Fruit fly (Drosophila melanogaster) whole organism, embryonic: ENCODE measurements around the gene CG9928.

ENCODE experiments used
- CG12769 ChIP-seq: fragments of 200-800 bp; sonication (Bioruptor generic); optimal IDR thresholded peaks from 2 replicates; lab custom pipeline; 2019; ENCODE audit warnings: missing biosample characterization, mild to moderate bottlenecking, missing genetic modification characterization, moderate library complexity
- CG13894 ChIP-seq: fragments of 200-800 bp; sonication (Bioruptor generic); optimal IDR thresholded peaks from 3 replicates; lab custom pipeline; 2018; ENCODE audit warnings: missing biosample characterization, mild to moderate bottlenecking, missing genetic modification characterization, moderate library complexity
- CG17912 ChIP-seq: fragments of 200-800 bp; sonication (Bioruptor generic); optimal IDR thresholded peaks from 2 replicates; lab custom pipeline; 2018; ENCODE audit warnings: missing biosample characterization, mild to moderate bottlenecking, missing genetic modification characterization
- CG2199 ChIP-seq: fragments of 200-800 bp; sonication (Bioruptor generic); IDR thresholded peaks from 3 replicates; pipeline ENCODE4 v1.3.6; 2022; ENCODE audit warnings: missing biosample characterization, missing genetic modification characterization
- CG32532 ChIP-seq: fragments of 200-800 bp; sonication (Bioruptor generic); IDR thresholded peaks from 2 replicates; pipeline ENCODE4 v1.3.6; 2022; ENCODE audit warnings: missing biosample characterization, missing genetic modification characterization
- CG3726 ChIP-seq: fragments of 200-800 bp; sonication (Bioruptor generic); IDR thresholded peaks from 3 replicates; pipeline ENCODE4, ENCODE4 v1.3.6; 2022; ENCODE audit warnings: missing biosample characterization, missing genetic modification characterization
- CG6765 ChIP-seq: fragments of 200-800 bp; sonication (Bioruptor generic); optimal IDR thresholded peaks from 3 replicates; lab custom pipeline; 2017; ENCODE audit warnings: missing biosample characterization, mild to moderate bottlenecking, missing genetic modification characterization
- CG7745 ChIP-seq: fragments of 200-800 bp; sonication (Bioruptor generic); optimal IDR thresholded peaks from 2 replicates; lab custom pipeline; 2018; ENCODE audit warnings: missing biosample characterization, mild to moderate bottlenecking, missing genetic modification characterization, moderate library complexity
- CG8281 ChIP-seq: fragments of 200-800 bp; sonication (Bioruptor generic); optimal IDR thresholded peaks from 2 replicates; lab custom pipeline; 2018; ENCODE audit warnings: missing biosample characterization, mild to moderate bottlenecking, missing genetic modification characterization, moderate library complexity
- CG8290 ChIP-seq, 3 experiments: fragments of 200-800 bp; sonication (Bioruptor generic); optimal IDR thresholded peaks; 2 replicates each; lab custom pipeline; 2016 to 2019; ENCODE audit warnings: missing biosample characterization in 3 of 3, missing genetic modification characterization in 3 of 3, mild to moderate bottlenecking in 2 of 3, moderate library complexity in 1 of 3
- CG9727 ChIP-seq: fragments of 200-800 bp; sonication (Bioruptor generic); optimal IDR thresholded peaks from 3 replicates; lab custom pipeline; 2017; ENCODE audit warnings: missing biosample characterization, mild to moderate bottlenecking, missing genetic modification characterization
- Dip2 ChIP-seq: fragments of 200-800 bp; sonication (Bioruptor generic); IDR thresholded peaks from 2 replicates; pipeline ENCODE4 v1.3.6; 2022; ENCODE audit warnings: missing biosample characterization, missing genetic modification characterization
- Dp ChIP-seq: fragments of 200-800 bp; sonication (Bioruptor generic); optimal IDR thresholded peaks from 2 replicates; lab custom pipeline; 2018; ENCODE audit warnings: missing biosample characterization, mild to moderate bottlenecking, missing genetic modification characterization, moderate library complexity
- Eip74EF ChIP-seq, 2 experiments: fragments of 200-800 bp in 1 of 2; fragments of >200 bp in 1 of 2; sonication (Bioruptor generic) in 1 of 2; optimal IDR thresholded peaks; 2 replicates each; lab custom pipeline; 2017 to 2019; ENCODE audit warnings: missing biosample characterization in 2 of 2, missing genetic modification characterization in 2 of 2, mild to moderate bottlenecking in 1 of 2, moderate library complexity in 1 of 2
- H15 ChIP-seq: fragments of 200-800 bp; sonication (Bioruptor generic); IDR thresholded peaks from 3 replicates; pipeline ENCODE4 v1.3.6; 2022; ENCODE audit warnings: missing biosample characterization, missing genetic modification characterization
- H2.0 ChIP-seq: fragments of 200-800 bp; sonication (Bioruptor generic); IDR thresholded peaks from 2 replicates; pipeline ENCODE4 v1.3.6; 2022; ENCODE audit warnings: missing biosample characterization, missing genetic modification characterization
- Lpt ChIP-seq: fragments of >200 bp; optimal IDR thresholded peaks from 2 replicates; lab custom pipeline; 2018; ENCODE audit warnings: missing biosample characterization, missing genetic modification characterization
- Max ChIP-seq: fragments of 200-800 bp; sonication (Bioruptor generic); optimal IDR thresholded peaks from 2 replicates; lab custom pipeline; 2016; ENCODE audit warnings: missing biosample characterization, mild to moderate bottlenecking, missing genetic modification characterization
- Med ChIP-seq: fragments of 200-800 bp; sonication (Bioruptor generic); peaks from one replicate; lab custom pipeline; 2016; ENCODE audit warnings: missing biosample characterization, missing genetic modification characterization, mild to moderate bottlenecking, inconsistent platforms, moderate library complexity
- Meics ChIP-seq: fragments of 200-800 bp; sonication (Bioruptor generic); optimal IDR thresholded peaks from 2 replicates; lab custom pipeline; 2017; ENCODE audit warnings: missing biosample characterization, mild to moderate bottlenecking, missing genetic modification characterization
- Mrtf ChIP-seq: fragments of 200-800 bp; sonication (Bioruptor generic); IDR thresholded peaks from 3 replicates; pipeline ENCODE4 v1.3.6; 2022; ENCODE audit warnings: missing biosample characterization, missing genetic modification characterization
- Opbp ChIP-seq: fragments of 200-800 bp; sonication (Bioruptor generic); IDR thresholded peaks from 3 replicates; pipeline ENCODE4 v1.3.6; 2022; ENCODE audit warnings: missing biosample characterization, missing genetic modification characterization; ENCODE audit not compliant: partially characterized antibody
- PHDP ChIP-seq: fragments of 200-800 bp; sonication (Bioruptor generic); optimal IDR thresholded peaks from 3 replicates; lab custom pipeline; 2018; ENCODE audit warnings: missing biosample characterization, mild to moderate bottlenecking, missing genetic modification characterization, moderate library complexity
- TFAM ChIP-seq: fragments of 200-800 bp; sonication (Bioruptor generic); optimal IDR thresholded peaks from 2 replicates; lab custom pipeline; 2017; ENCODE audit warnings: missing biosample characterization, missing genetic modification characterization, inconsistent platforms
- Trl ChIP-seq, 3 experiments: fragments of >200 bp in 2 of 3; fragments of 200-800 bp in 1 of 3; sonication (Bioruptor generic) in 1 of 3; optimal IDR thresholded peaks; 2 replicates in 1 of 3; 3 replicates in 2 of 3; lab custom pipeline; 2016 to 2017; ENCODE audit warnings: missing biosample characterization in 1 of 3, missing genetic modification characterization in 1 of 3
- bsh ChIP-seq, 2 experiments: fragments of 200-800 bp; sonication (Bioruptor generic); optimal IDR thresholded peaks; 2 replicates each; lab custom pipeline; 2017 to 2018; ENCODE audit warnings: mild to moderate bottlenecking in 2 of 2, missing biosample characterization in 2 of 2, missing genetic modification characterization in 2 of 2, moderate library complexity in 1 of 2
- chinmo ChIP-seq: fragments of 200-800 bp; sonication (Bioruptor generic); IDR thresholded peaks from 4 replicates; pipeline ENCODE4 v1.3.6; 2022; ENCODE audit warnings: missing biosample characterization, missing genetic modification characterization; ENCODE audit not compliant: partially characterized antibody
- ci ChIP-seq: fragments of 200-800 bp; sonication (Bioruptor generic); IDR thresholded peaks from 3 replicates; pipeline ENCODE4 v1.3.6; 2022; ENCODE audit warnings: missing biosample characterization, missing genetic modification characterization
- crc ChIP-seq: fragments of 200-800 bp; sonication (Bioruptor generic); optimal IDR thresholded peaks from 2 replicates; lab custom pipeline; 2016; ENCODE audit warnings: missing biosample characterization, missing genetic modification characterization
- eve ChIP-seq, 2 experiments: fragments of >200 bp; optimal IDR thresholded peaks; 2 replicates each; lab custom pipeline; 2017; ENCODE audit warnings: missing biosample characterization in 2 of 2, missing genetic modification characterization in 2 of 2
- fd102C ChIP-seq: fragments of 200-800 bp; sonication (Bioruptor generic); optimal IDR thresholded peaks from 2 replicates; lab custom pipeline; 2018; ENCODE audit warnings: missing biosample characterization, mild to moderate bottlenecking, missing genetic modification characterization, moderate library complexity
- fu2 ChIP-seq: fragments of 200-800 bp; sonication (Bioruptor generic); optimal IDR thresholded peaks from 2 replicates; lab custom pipeline; 2016; ENCODE audit warnings: missing biosample characterization, missing genetic modification characterization
- gro ChIP-seq: fragments of 200-800 bp; sonication (Bioruptor generic); optimal IDR thresholded peaks from 2 replicates; lab custom pipeline; 2016; ENCODE audit warnings: missing biosample characterization, missing genetic modification characterization
- hkb ChIP-seq, 2 experiments: fragments of 200-800 bp in 1 of 2; fragments of >200 bp in 1 of 2; sonication (Bioruptor generic) in 1 of 2; IDR thresholded peaks in 1 of 2; optimal IDR thresholded peaks in 1 of 2; 2 replicates each; pipeline versions ENCODE4 v1.3.6 to Lab custom; 2017 to 2022; ENCODE audit warnings: missing biosample characterization in 1 of 2, missing genetic modification characterization in 1 of 2
- kay ChIP-seq: fragments of 200-800 bp; sonication (Bioruptor generic); optimal IDR thresholded peaks from 2 replicates; lab custom pipeline; 2016; ENCODE audit warnings: missing biosample characterization, missing genetic modification characterization
- mam ChIP-seq: fragments of 200-800 bp; sonication (Bioruptor generic); optimal IDR thresholded peaks from 3 replicates; lab custom pipeline; 2016; ENCODE audit warnings: missing biosample characterization, missing genetic modification characterization
- org-1 ChIP-seq: fragments of 200-800 bp; sonication (Bioruptor generic); optimal IDR thresholded peaks from 2 replicates; lab custom pipeline; 2017; ENCODE audit warnings: missing biosample characterization, missing genetic modification characterization
- sd ChIP-seq: fragments of 200-800 bp; sonication (Bioruptor generic); optimal IDR thresholded peaks from 3 replicates; lab custom pipeline; 2018; ENCODE audit warnings: missing biosample characterization, mild to moderate bottlenecking, missing genetic modification characterization, moderate library complexity
- so ChIP-seq: fragments of 200-800 bp; sonication (Bioruptor generic); IDR thresholded peaks from 3 replicates; pipeline ENCODE4 v1.3.6; 2022; ENCODE audit warnings: missing biosample characterization, missing genetic modification characterization
- vvl ChIP-seq: fragments of 200-800 bp; sonication (Bioruptor generic); IDR thresholded peaks from 2 replicates; pipeline ENCODE4 v1.3.6; 2022; ENCODE audit warnings: missing biosample characterization, missing genetic modification characterization

Gene CG9928

dm6 chr2L:13098301-13098700 lies 44.4 kb downstream of the CG9928 start (continued):
- TF ChIP-seq bsh (GFP tag; optimal IDR thresholded peaks at IDR 0.05; lab: Kevin White, UChicago) (peak in 1 of 2 experiments; percentile 40), Med (GFP tag; lab: Kevin White, UChicago) (peak; percentile 28), eve (GFP tag; optimal IDR thresholded peaks at IDR 0.05; lab: Kevin White, UChicago) (no peak), TFAM (GFP tag; lab: Kevin White, UChicago) (no peak), mam (no peak), fu2 (no peak), Opbp (GFP tag; lab: Robert Waterston, UW) (no peak), crc (no peak), fd102C (GFP tag; lab: Kevin White, UChicago) (no peak), CG9727 (GFP tag; lab: Kevin White, UChicago) (no peak), Trl (optimal IDR thresholded peaks at IDR 0.05; lab: Kevin White, UChicago) (peak; percentile 43 to 65), Trl (GFP tag; optimal IDR thresholded peaks at IDR 0.05; lab: Kevin White, UChicago) (no peak), CG3726 (GFP tag; lab: Robert Waterston, UW) (0 out of 3 replicates have a peak, but pooled peaks have one; percentile 6), kay (GFP tag; lab: Kevin White, UChicago) (no peak), CG6765 (GFP tag; lab: Kevin White, UChicago) (no peak)
- TF ChIP-seq, all 482 proteins: peak for 15

- TF ChIP-seq CG32532 (GFP tag; lab: Robert Waterston, UW) (peak; percentile 25; the same call in 1 of the 2 replicates), chinmo (GFP tag; lab: Robert Waterston, UW) (peak; percentile 89), so (GFP tag; lab: Robert Waterston, UW) (0 out of 3 replicates have a peak, but pooled peaks have one; percentile 20), Meics (no peak), CG13894 (tag; lab: Kevin White, UChicago) (peak; percentile 23), org-1 (GFP tag; lab: Kevin White, UChicago) (no peak), CG8290 (GFP tag; optimal IDR thresholded peaks at IDR 0.05; lab: Kevin White, UChicago) (no peak), CG8290 (tag; optimal IDR thresholded peaks at IDR 0.05; lab: Kevin White, UChicago) (peak in 1 of 2 experiments; percentile 31), sd (tag; lab: Kevin White, UChicago) (peak; percentile 68), Max (no peak), hkb (optimal IDR thresholded peaks at IDR 0.05; lab: Kevin White, UChicago) (no peak), hkb (GFP tag; IDR thresholded peaks at IDR 0.05; lab: Robert Waterston, UW) (no peak), gro (GFP tag; lab: Kevin White, UChicago) (no peak), Lpt (GFP tag; lab: Kevin White, UChicago) (no peak), Eip74EF (GFP tag; optimal IDR thresholded peaks at IDR 0.05; lab: Kevin White, UChicago) (no peak), CG12769 (tag; lab: Kevin White, UChicago) (peak; percentile 37), PHDP (no peak), Med (GFP tag; lab: Kevin White, UChicago) (peak; percentile 73), Mrtf (GFP tag; lab: Robert Waterston, UW) (no peak), vvl (GFP tag; lab: Robert Waterston, UW) (0 out of 2 replicates have a peak, but pooled peaks have one; percentile 12), Dip2 (GFP tag; lab: Robert Waterston, UW) (no peak), CG17912 (GFP tag; lab: Kevin White, UChicago) (no peak), CG2199 (no peak)
Measured at dm6 chr2L:13097200-13097599, 45.5 kb downstream of the CG9928 start.

- 0 out of 2 replicates have a peak, but pooled peaks have one; percentile 9 for TF ChIP-seq H2.0 (GFP tag; lab: Robert Waterston, UW)
- 0 out of 4 replicates have a peak, but pooled peaks have one; percentile 49 for TF ChIP-seq chinmo (GFP tag; lab: Robert Waterston, UW)
- 0 out of 3 replicates have a peak, but pooled peaks have one; percentile 44 for TF ChIP-seq ci (GFP tag; lab: Robert Waterston, UW)
- TF ChIP-seq H15 (GFP tag; lab: Robert Waterston, UW): 0 out of 3 replicates have a peak, but pooled peaks have one; percentile 24
- no peak for TF ChIP-seq CG7745
- peak; percentile 97 for TF ChIP-seq CG8281
- no peak for TF ChIP-seq CG8290 (GFP tag; optimal IDR thresholded peaks at IDR 0.05; lab: Kevin White, UChicago)
- TF ChIP-seq CG8290 (tag; optimal IDR thresholded peaks at IDR 0.05; lab: Kevin White, UChicago): peak in 1 of 2 experiments; percentile 17
- no peak for TF ChIP-seq Dp (GFP tag; lab: Kevin White, UChicago)
Measured at dm6 chr2L:13095805-13096204, 46.9 kb downstream of the CG9928 start.
